Worm (Caenorhabditis elegans): Measurements from ENCODE around the gene snx-1.

- TF ChIP-seq ama-1 (optimal IDR thresholded peaks at IDR 0.05): no peak
- TF ChIP-seq hnd-1 (tag; optimal IDR thresholded peaks at IDR 0.05): no peak
- no peak for TF ChIP-seq ceh-36 (tag; optimal IDR thresholded peaks at IDR 0.05)
- TF ChIP-seq scrt-1 (GFP tag; IDR thresholded peaks at IDR 0.05): no peak
- no peak for TF ChIP-seq flt-1 (GFP tag; IDR thresholded peaks at IDR 0.05)
These were observed 39.7 kb upstream of the snx-1 start for ce11 chrX:1089133-1089532.
